Fruit fly (Drosophila melanogaster): ENCODE results near the gene CG32815.
A peak's percentile ranks its signal among the peaks of the same experiment; 100 is the strongest.

CG32815 gene

DNA sequence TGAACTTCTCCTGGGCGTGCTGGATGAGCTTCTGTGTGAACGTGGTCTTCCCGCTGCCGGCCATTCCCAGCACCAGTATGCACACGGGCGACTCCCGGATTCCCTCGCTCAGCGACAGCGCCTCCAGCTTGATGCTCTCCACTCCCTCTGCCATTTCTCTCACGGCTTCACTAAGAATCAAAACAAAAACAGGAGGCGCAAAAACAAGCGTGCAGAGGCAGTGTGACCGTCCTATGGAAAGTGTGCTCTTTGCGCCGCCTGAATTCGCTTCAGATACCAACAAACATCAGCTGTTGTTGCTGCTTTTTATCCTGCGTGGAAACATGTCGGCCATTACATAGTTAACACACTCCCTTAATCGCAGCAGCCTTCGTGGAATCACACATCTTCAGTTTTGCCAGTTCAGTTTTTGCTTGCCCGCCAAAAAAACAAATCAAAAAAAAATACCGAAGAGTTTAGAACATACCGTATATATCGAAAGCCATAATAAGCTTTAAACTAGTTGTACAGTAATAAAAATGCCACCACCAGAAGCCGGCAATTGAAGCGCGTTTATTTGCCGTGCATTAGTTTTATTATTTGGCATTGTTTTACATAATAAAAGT lies 8.4 kb downstream of the CG32815 start, which contains the start of the genes CG3704 and mus81:
TSS of gene CG3704 (minus strand) at position 226 of the 605 bp plus-strand sequence.
TSS of gene mus81 (plus strand) at position 496 of the 605 bp plus-strand sequence.
- TF ChIP-seq noc (tag; optimal IDR thresholded peaks at IDR 0.05) = peak; percentile 36

DNA sequence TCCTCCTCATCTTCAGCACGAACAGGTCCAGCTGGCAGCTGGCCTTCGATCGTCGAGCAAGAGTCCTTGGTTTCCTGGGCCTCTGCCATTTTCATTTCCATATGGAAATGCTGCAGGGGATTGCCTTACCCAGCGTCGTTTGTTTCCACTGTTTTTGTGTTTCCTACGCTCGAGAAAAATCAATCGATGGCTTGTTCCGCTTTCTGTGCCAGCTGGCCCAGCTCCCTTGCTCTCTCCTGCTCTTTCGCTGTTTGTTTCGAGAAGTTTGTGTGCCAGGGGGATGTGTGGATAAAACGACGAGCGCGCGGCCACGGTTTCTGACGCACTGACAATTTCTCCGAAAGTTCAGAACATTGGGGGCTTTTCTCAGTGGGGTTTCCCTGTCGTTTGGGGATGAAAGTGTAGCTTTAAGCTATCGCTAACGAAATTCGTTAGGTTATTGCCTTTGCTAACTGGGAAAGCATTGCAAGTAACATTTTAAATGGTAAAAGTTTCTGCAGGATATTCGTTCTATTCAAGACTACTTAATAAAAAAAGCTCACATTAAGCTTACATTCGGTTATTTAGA lies 13.3 kb downstream of the CG32815 start, which contains the start of gene CG3703:
TSS of gene CG3703 (minus strand) at position 328 of the 568 bp plus-strand sequence.
- no peak for TF ChIP-seq noc (tag; optimal IDR thresholded peaks at IDR 0.05)

DNA sequence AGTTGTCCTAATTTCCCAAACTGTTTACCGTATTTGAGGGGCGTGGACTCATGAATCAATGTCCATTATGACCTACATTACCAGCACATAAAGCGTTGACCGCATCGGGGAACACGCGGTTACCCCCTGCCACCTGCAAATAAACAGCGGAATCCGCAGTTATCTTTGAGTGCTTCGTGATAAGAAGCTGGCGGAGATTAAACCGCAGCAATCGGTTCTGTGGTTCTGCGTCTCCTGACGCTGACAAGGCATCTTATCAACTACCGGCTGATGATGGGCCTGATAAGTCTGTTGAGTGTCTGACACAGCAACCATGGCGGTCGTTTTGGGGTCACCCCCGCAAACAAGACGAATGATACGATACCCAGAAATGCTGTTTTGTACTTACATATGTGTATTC lies 13.9 kb downstream of the CG32815 start:
- TF ChIP-seq noc (tag; optimal IDR thresholded peaks at IDR 0.05) = peak; percentile 64

DNA sequence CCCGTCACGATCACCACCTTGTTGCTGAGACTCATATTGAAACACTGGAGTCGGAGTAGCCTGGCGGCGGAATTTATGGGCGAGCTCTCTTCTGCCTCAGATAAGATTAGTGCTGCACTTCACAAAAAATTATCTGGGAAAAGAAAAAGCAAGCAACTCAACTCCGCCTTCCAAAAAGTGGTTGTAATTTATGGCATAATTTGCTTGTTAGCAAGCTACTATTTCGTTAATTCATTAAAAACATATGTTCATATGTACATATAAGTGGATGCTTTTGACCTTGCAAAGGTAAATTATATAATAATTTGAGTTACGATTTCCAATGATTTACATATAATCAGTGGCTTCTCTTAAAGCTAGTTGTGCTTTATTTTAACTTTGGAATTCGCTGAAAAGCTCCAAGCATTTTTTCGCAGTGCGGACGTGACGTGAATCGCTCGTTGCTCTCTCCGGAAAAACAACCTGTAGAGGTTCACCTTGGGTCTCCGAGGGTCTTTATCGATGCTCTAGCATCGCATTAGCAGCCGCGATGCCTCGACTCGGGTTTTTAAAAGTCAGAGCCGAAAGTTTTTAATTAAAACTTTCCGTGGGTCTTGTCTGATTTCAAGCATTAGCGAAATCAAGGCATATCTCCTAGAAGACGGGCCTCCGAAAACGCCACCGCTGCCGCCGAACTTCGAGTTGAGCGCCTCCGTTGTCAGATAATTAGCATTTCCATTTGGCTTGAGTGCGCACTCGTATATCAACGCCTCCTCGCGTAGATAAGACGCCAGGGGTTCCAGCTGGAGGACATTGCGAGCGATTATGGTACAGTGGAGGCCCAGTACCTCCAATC lies 15.4 kb downstream of the CG32815 start, which contains the start of gene CG3699:
TSS of gene CG3699 (minus strand) at position 51 of the 835 bp plus-strand sequence.
- TF ChIP-seq noc (tag; optimal IDR thresholded peaks at IDR 0.05) = peak; percentile 78

DNA sequence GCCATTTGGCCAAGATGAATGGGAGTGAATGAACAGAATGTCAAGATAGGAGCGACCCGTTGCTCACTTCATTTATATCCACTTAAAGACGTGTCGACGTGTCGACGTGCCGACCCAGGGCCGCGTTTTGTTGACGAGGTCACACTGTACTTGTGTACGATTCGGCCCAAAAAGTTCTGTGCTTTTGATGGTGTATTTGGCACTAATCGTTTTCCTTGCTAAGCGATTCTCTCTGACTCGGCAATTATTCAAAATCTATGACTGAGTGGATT lies 16.0 kb downstream of the CG32815 start:
- peak; percentile 27 for TF ChIP-seq noc (tag; optimal IDR thresholded peaks at IDR 0.05)

DNA sequence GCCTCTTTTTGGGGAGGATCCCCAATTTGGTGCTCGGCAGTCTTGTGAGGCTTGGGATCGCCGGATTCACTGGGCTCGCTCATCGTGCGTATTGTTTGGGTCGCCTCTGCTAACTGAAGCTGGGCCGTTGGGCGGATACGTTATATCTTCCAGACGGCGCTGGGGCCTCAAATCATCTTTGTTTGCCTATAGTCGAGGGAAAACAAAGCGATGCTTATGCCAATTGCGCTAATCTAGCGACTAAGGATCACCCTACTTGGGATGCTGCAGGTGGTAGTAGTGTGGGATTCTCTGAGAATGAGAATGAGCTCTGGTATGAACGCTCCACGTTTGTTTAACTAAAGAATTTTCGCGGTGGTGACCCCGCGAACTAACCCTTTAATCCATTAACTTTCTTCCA lies 19.5 kb downstream of the CG32815 start, which contains the start of gene CG3690:
TSS of gene CG3690 (minus strand) at position 101 of the 400 bp plus-strand sequence.
- no peak for TF ChIP-seq noc (tag; optimal IDR thresholded peaks at IDR 0.05)

DNA sequence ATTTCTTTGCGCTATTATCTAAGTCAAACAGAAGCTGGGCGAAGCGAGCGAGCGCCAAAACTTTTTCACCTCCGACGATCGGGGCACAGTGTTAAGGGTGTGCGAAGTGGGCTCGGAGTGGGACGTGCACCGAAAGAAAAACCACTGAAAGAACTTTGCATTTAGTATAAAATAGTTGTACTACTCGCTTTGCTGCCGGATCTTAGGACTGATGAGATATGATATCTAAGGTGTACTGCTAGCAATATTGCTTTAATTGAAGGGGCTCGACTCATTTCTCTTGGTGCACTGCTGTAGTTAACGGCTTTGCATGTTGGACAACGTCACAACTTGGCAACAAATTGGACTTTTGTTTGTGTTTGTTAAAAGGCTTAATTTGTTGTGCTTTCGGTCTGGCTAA lies 21.5 kb downstream of the CG32815 start:
- TF ChIP-seq noc (tag; optimal IDR thresholded peaks at IDR 0.05) = no peak

DNA sequence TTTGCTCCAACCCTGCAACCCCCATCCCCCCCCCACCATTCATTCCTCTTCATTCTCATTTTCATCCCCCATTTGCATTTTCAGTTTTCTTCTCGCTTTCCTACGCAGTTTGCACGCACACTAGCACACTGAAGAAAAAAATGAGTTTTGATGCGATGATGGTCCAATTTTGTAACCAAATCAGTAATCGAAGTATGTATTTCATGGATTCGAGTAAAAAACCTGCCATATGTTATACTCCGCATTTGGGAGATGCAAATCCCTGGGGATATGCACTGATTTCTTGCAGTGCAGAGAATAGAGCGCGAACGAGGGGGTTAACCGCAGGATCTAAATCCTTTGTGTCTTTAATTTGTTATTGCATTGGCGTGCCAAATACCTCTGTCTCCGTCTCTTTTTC lies 23.6 kb downstream of the CG32815 start:
- no peak for TF ChIP-seq noc (tag; optimal IDR thresholded peaks at IDR 0.05)

DNA sequence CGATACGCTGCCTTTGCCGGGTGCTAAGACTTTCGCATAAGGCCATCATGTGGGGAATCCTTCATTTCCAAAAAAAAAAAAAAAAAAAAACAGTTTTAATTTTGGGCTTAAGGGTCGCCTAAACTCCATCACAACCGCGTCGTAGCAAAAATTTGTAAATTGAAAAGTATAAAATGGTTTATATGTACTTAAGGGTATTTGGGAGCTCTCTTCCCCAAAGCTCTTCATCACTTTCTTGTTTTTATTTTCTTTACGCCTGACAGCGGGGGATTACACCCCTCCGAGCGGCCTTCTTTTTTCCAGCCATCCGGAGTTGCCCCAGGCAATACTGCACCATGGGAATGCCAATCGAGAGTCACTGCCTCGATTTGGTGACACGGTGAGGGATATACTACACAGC lies 31.7 kb downstream of the CG32815 start:
- no peak for TF ChIP-seq noc (tag; optimal IDR thresholded peaks at IDR 0.05)

DNA sequence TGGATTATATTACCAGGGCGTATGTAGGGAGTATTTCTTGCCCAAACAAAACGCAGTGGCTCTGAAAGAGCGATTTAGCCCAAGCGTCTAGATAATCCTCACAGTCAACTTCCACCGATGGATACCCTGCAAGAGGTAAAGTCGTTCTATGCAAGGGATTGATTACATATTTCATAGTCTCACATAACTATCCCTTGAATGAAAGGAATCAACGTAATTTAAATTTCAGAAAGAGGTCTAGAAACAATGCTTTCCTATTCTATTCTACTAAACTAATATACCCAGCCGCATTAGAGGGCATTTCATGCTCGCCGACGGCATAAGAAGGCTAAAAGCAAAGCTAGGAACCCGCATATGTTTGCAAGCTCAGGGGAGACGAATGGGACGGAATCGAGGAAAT lies 34.6 kb downstream of the CG32815 start:
- TF ChIP-seq noc (tag; optimal IDR thresholded peaks at IDR 0.05) = no peak

DNA sequence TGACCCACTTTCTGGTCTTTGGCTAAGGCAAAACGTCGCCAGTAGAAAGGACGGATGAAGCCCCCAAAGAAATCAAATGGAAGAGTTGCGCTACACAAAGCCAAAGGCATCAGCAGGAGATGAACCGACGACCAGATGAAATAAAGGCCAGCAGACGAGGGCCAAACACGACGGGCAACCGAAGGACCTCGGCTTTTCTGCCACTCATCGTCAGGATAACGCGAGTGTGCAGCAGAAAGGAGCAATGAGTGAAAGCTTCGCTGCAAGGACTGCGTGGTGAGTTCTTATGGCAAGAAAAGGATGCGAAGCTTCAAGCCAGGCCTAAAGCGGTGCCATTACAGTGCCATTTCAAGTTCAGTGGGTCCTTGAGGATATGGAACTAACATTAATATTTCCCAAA lies 53.6 kb downstream of the CG32815 start:
- TF ChIP-seq noc (tag; optimal IDR thresholded peaks at IDR 0.05) = no peak
